Worm (Caenorhabditis elegans): Measurements from ENCODE around the gene rsp-5.

rsp-5 gene

DNA sequence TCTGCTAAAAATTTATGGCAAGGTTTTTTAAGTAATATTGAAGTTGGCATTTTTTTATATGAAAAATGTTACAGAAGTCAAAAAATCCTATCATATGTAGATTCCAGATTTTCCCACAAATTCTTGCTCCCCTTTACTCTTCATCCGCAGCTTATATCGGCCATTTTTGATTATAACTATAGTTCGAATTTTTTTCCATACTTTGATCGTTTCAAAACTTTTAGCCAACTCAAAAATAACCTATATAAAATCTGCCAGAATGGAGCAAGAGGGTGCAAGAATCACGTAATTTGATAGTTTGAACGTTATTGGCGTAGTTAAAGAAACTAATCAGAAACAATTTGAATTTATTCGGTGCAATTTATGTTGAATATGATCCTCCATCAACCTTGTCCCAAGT, 34.0 kb downstream of the rsp-5 start:
- TF ChIP-seq aptf-3 (GFP tag; IDR thresholded peaks at IDR 0.05) (no peak), gei-17 (GFP tag; optimal IDR thresholded peaks at IDR 0.05) (no peak), rcor-1 (GFP tag; IDR thresholded peaks at IDR 0.05) (no peak), hmg-1.2 (GFP tag; IDR thresholded peaks at IDR 0.05) (no peak), F57C9.4 (tag; optimal IDR thresholded peaks at IDR 0.05) (no peak), C17E4.6 (GFP tag; IDR thresholded peaks at IDR 0.05) (no peak), F10E7.11 (tag; optimal IDR thresholded peaks at IDR 0.05) (no peak), Y79H2A.3 (GFP tag; conservative IDR thresholded peaks at IDR 0.05) (no peak), lsl-1 (GFP tag; optimal IDR thresholded peaks at IDR 0.05) (no peak), mes-4 (tag; optimal IDR thresholded peaks at IDR 0.05) (no peak), lir-1 (GFP tag; conservative IDR thresholded peaks at IDR 0.05) (no peak), F39B2.1 (GFP tag; IDR thresholded peaks at IDR 0.05) (no peak), hlh-12 (tag; optimal IDR thresholded peaks at IDR 0.05) (no peak)

DNA sequence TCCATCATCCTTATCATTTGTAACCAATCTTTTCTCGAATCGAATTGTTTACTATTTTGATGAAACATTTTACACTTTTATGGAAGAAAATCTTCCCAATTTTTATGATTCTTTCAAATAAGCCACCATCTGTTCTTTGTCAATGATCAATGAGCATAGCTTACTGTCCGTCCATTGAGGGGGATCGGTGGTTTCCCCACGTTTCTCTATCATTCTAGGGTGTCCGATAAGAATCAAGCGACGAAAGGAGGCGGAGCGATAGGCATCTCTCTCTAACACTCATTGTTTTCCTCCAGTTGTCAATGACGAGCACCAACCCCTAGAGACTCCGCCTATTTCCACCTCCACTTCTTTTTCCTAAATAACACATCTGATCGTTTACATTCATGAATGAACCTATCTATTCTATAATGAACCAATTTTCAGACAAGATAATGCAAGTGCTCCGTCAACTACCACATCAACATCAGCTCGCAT, 34.6 kb downstream of the rsp-5 start, which contains the start of gene C56E6.2:
Gene C56E6.2, plus strand, starts transcription at position 427 of the 477 bp plus-strand sequence.
- TF ChIP-seq nfya-1 (tag; optimal IDR thresholded peaks at IDR 0.05; ENCODE audit: borderline replicate concordance, insufficient read depth) (no peak), nfyb-1 (GFP tag; IDR thresholded peaks at IDR 0.05) (no peak), ccch-3 (GFP tag; optimal IDR thresholded peaks at IDR 0.05) (no peak), dpff-1 (tag; optimal IDR thresholded peaks at IDR 0.05) (no peak), ceh-58 (GFP tag; IDR thresholded peaks at IDR 0.05) (no peak), ztf-25 (GFP tag; IDR thresholded peaks at IDR 0.05) (no peak), egrh-3 (GFP tag; IDR thresholded peaks at IDR 0.05) (no peak), ceh-40 (GFP tag; IDR thresholded peaks at IDR 0.05) (0 out of 2 replicates have a peak, but pooled peaks have one; percentile 35), hlh-26 (GFP tag; conservative IDR thresholded peaks at IDR 0.05) (no peak), efl-1 (GFP tag; optimal IDR thresholded peaks at IDR 0.05) (no peak), xnd-1 (tag; optimal IDR thresholded peaks at IDR 0.05) (no peak), die-1 (tag; optimal IDR thresholded peaks at IDR 0.05) (no peak), lin-54 (GFP tag; optimal IDR thresholded peaks at IDR 0.05) (no peak), nhr-80 (tag; optimal IDR thresholded peaks at IDR 0.05) (peak; percentile 43)

ce11 chrII:6526136-6526684, 36.2 kb downstream of the rsp-5 start:
- TF ChIP-seq repo-1 (tag; optimal IDR thresholded peaks at IDR 0.05) = peak; percentile 19
- no peak for TF ChIP-seq nhr-80 (tag; optimal IDR thresholded peaks at IDR 0.05)
- no peak for TF ChIP-seq F49E8.2 (tag; optimal IDR thresholded peaks at IDR 0.05; ENCODE audit: insufficient read depth)
- TF ChIP-seq ama-1 (optimal IDR thresholded peaks at IDR 0.05) = peak; percentile 14
- TF ChIP-seq ama-1 (GFP tag; optimal IDR thresholded peaks at IDR 0.05) = no peak
- no peak for TF ChIP-seq aptf-2 (GFP tag; conservative IDR thresholded peaks at IDR 0.05)

DNA sequence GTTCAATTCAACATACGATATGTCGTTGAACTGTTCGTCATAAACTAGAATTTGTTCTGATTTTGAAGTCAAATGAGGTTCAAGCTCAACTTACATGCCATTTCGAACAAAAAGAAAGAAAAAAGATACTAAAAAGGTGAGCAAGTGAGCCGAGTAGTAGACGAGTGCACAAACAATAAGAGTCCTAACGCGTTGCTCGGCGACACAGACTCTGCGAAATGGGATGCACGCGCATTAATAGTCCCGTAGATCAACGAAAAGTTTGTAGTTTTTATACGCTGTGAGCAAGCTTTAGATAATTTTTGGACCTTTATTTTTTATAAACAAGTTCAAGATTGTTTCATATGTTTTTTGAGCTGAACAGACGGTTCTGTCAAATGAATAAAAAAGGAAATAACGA, 38.7 kb downstream of the rsp-5 start, which contains the start of gene C56E6.4:
Gene C56E6.4, minus strand, starts transcription at position 101 of the 400 bp plus-strand sequence.
- no peak for TF ChIP-seq bed-2 (GFP tag; IDR thresholded peaks at IDR 0.05)
- TF ChIP-seq mes-4 (tag; optimal IDR thresholded peaks at IDR 0.05) = no peak
- no peak for TF ChIP-seq nfyb-1 (GFP tag; IDR thresholded peaks at IDR 0.05)

DNA sequence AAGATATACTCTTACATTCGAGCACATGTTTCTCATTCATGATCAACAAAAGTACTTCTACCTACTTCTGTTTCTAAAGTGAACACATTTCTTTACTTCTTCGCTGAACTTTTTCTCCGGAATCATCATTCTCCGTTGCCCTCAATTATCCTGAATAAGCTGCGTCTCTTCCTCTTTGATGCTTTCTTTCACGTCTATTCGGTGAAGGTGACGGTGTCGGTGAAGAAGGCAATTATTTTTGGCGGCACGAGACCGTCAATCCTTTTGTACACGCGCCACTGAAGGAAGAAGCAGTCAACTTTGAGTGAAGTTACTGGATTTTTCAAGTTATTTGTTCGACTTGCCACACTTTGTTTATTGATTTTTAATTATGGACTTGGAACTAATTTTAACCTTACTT, 41.6 kb downstream of the rsp-5 start, which contains the start of gene abch-1:
Gene abch-1, minus strand, starts transcription at position 101 of the 400 bp plus-strand sequence.
- TF ChIP-seq mel-28 (tag; optimal IDR thresholded peaks at IDR 0.05; ENCODE audit: borderline replicate concordance) (no peak), T07F8.4 (tag; optimal IDR thresholded peaks at IDR 0.05) (no peak), ztf-3 (GFP tag; optimal IDR thresholded peaks at IDR 0.05) (no peak), snpc-3.4 (tag; optimal IDR thresholded peaks at IDR 0.05) (no peak), atf-7 (tag; optimal IDR thresholded peaks at IDR 0.05) (no peak), lin-26 (GFP tag; IDR thresholded peaks at IDR 0.05) (no peak), F22D6.2 (tag; optimal IDR thresholded peaks at IDR 0.05) (no peak), lir-1 (GFP tag; conservative IDR thresholded peaks at IDR 0.05) (no peak), madf-6 (GFP tag; IDR thresholded peaks at IDR 0.05) (no peak), ceh-40 (GFP tag; IDR thresholded peaks at IDR 0.05) (no peak), B0261.1 (tag; optimal IDR thresholded peaks at IDR 0.05) (no peak), ceh-58 (GFP tag; IDR thresholded peaks at IDR 0.05) (no peak), ceh-79 (tag; optimal IDR thresholded peaks at IDR 0.05) (no peak), F57A8.1 (GFP tag; optimal IDR thresholded peaks at IDR 0.05) (no peak)
